Worm (Caenorhabditis elegans): ENCODE data around the gene Y41E3.18.

The Y41E3.18 gene

ce11 chrIV:15020958-15021357 is 44.6 kb downstream of the Y41E3.18 start (continued):
- TF ChIP-seq ama-1 (optimal IDR thresholded peaks at IDR 0.05): no peak

ce11 chrIV:15016984-15017383 is 48.6 kb downstream of the Y41E3.18 start:
- TF ChIP-seq nhr-71 (tag; optimal IDR thresholded peaks at IDR 0.05) (peak; percentile 42), nhr-85 (tag) (no peak), lir-3 (tag; optimal IDR thresholded peaks at IDR 0.05; ENCODE audit: poor library complexity) (no peak), fkh-10 (GFP tag; optimal IDR thresholded peaks at IDR 0.05) (peak; percentile 94), jun-1 (tag; optimal IDR thresholded peaks at IDR 0.05) (no peak), nhr-47 (tag; optimal IDR thresholded peaks at IDR 0.05) (peak; percentile 16), snu-23 (GFP tag; optimal IDR thresholded peaks at IDR 0.05) (peak; percentile 5), pag-3 (tag; optimal IDR thresholded peaks at IDR 0.05; ENCODE audit: borderline replicate concordance, insufficient read depth) (no peak), elt-2 (tag; optimal IDR thresholded peaks at IDR 0.05) (no peak), isw-1 (GFP tag; IDR thresholded peaks at IDR 0.05) (peak; percentile 25; the same call in 1 of the 2 replicates), ces-1 (GFP tag; optimal IDR thresholded peaks at IDR 0.05) (peak; percentile 90), xbp-1 (tag; optimal IDR thresholded peaks at IDR 0.05) (no peak), dsc-1 (tag; optimal IDR thresholded peaks at IDR 0.05) (no peak), pqm-1 (tag; optimal IDR thresholded peaks at IDR 0.05) (no peak), efl-1 (optimal IDR thresholded peaks at IDR 0.05) (peak in 1 of 2 experiments; percentile 7), efl-1 (GFP tag; optimal IDR thresholded peaks at IDR 0.05 in 1 of 2) (no peak), tbx-2 (tag; optimal IDR thresholded peaks at IDR 0.05) (peak; percentile 46), lin-15B (tag; optimal IDR thresholded peaks at IDR 0.05) (no peak), ceh-82 (tag; optimal IDR thresholded peaks at IDR 0.05) (peak in 1 of 3 experiments; percentile 17), grh-1 (GFP tag; IDR thresholded peaks at IDR 0.05) (no peak), lin-14 (GFP tag; optimal IDR thresholded peaks at IDR 0.05) (peak; percentile 93), dpl-1 (GFP tag; optimal IDR thresholded peaks at IDR 0.05) (no peak), alr-1 (tag; optimal IDR thresholded peaks at IDR 0.05; ENCODE audit: borderline replicate concordance) (no peak), nhr-11 (tag; optimal IDR thresholded peaks at IDR 0.05) (no peak), ceh-63 (GFP tag; optimal IDR thresholded peaks at IDR 0.05) (no peak), nhr-12 (tag; optimal IDR thresholded peaks at IDR 0.05) (no peak), mep-1 (tag; optimal IDR thresholded peaks at IDR 0.05) (peak; percentile 15), lsy-2 (tag; optimal IDR thresholded peaks at IDR 0.05) (peak in 1 of 2 experiments; percentile 19), ama-1 (optimal IDR thresholded peaks at IDR 0.05) (no peak), irx-1 (tag; optimal IDR thresholded peaks at IDR 0.05) (peak; percentile 15), pax-3 (tag; optimal IDR thresholded peaks at IDR 0.05) (no peak)

DNA sequence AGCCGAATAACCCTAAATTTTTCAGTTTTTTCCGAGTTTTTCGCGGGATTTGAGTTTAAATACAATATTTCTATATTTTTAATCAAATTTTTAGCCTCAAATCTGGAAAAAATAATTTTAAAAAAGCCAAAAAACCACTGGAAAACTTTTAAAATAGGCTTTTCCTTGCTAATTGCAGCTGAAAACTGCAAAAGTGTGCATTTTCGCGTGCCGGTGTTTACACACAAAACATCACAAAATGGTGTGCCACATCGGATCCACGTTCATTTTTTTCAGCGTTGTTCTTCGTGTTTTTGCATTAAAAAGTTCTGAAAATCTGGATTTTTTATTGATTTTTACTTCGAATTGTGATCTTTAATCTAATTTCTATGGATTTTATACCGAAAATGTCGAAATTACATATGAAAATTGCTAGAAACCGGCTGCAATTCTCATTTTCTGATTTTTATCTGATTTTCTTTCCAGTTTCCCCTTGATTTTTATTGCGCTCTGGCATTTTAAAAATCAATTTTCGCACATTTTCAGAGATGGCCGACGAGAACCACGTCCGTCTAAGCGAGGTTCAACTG is 52.0 kb downstream of the Y41E3.18 start, which contains the start of gene Y41E3.7:
TSS of gene Y41E3.7 (plus strand) at position 519 of the 569 bp plus-strand sequence.
- TF ChIP-seq skn-1 (tag; optimal IDR thresholded peaks at IDR 0.05) (no peak), mep-1 (tag; optimal IDR thresholded peaks at IDR 0.05) (peak; percentile 29), F16B12.6 (tag; optimal IDR thresholded peaks at IDR 0.05) (peak; percentile 89), ceh-82 (tag; optimal IDR thresholded peaks at IDR 0.05) (no peak), egl-27 (tag; optimal IDR thresholded peaks at IDR 0.05) (no peak), tlp-1 (tag; optimal IDR thresholded peaks at IDR 0.05) (no peak), Y116A8C.19 (tag; optimal IDR thresholded peaks at IDR 0.05; ENCODE audit: borderline replicate concordance) (no peak), sox-4 (tag; optimal IDR thresholded peaks at IDR 0.05) (no peak), unc-98 (GFP tag; IDR thresholded peaks at IDR 0.05) (no peak), lin-35 (GFP tag; optimal IDR thresholded peaks at IDR 0.05) (peak in 1 of 2 experiments; percentile 51), ama-1 (optimal IDR thresholded peaks at IDR 0.05) (no peak), nhr-84 (tag; optimal IDR thresholded peaks at IDR 0.05) (no peak), ceh-8 (GFP tag; optimal IDR thresholded peaks at IDR 0.05) (no peak), nhr-19 (GFP tag; conservative IDR thresholded peaks at IDR 0.05) (no peak), mef-2 (tag; optimal IDR thresholded peaks at IDR 0.05) (no peak), lin-13 (GFP tag; optimal IDR thresholded peaks at IDR 0.05) (no peak), elt-3 (tag; optimal IDR thresholded peaks at IDR 0.05) (no peak), isw-1 (GFP tag; IDR thresholded peaks at IDR 0.05) (no peak), efl-1 (optimal IDR thresholded peaks at IDR 0.05) (peak; percentile 43 to 59), efl-1 (GFP tag; optimal IDR thresholded peaks at IDR 0.05 in 1 of 2) (peak; percentile 45 to 94), grh-1 (GFP tag; IDR thresholded peaks at IDR 0.05) (no peak), zag-1 (tag; optimal IDR thresholded peaks at IDR 0.05) (no peak), zip-4 (GFP tag; optimal IDR thresholded peaks at IDR 0.05) (no peak), lin-15B (tag; optimal IDR thresholded peaks at IDR 0.05) (no peak), fkh-4 (tag; optimal IDR thresholded peaks at IDR 0.05; ENCODE audit: borderline replicate concordance) (no peak), xbp-1 (tag; optimal IDR thresholded peaks at IDR 0.05) (peak; percentile 21), lin-14 (GFP tag; optimal IDR thresholded peaks at IDR 0.05) (no peak)

All from whole organism, L1 larva.